Worm (Caenorhabditis elegans): ENCODE measurements around the gene mel-28.

Gene mel-28

DNA sequence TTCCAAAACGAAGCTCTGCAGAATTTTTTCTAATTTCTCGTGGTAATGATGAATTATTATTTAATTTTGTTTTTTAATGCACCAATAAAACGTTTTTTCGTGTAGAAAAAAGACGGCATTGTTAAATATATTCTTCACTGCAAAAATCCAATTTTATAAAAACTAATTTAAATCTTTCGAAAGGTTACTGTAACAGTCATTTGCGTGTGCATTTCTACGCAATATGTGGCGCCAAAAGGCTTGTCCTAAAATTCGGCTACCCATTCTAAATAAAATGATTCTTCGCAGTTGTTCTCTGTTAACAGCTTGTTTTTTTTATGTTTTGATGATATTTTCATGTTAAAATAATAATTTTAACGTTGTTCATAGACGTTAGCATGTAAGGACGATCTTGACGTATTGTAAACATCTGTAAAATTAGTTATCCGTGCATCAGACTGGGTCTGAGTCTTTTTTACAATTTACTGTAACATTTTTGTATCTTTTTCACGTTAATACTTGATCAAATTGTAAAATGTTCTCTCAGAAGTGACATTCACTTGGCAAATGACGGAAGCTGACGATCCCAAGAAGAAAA lies 6.8 kb downstream of the mel-28 start, which contains the start of gene mip-1:
TSS of gene mip-1 (plus strand) at position 527 of the 577 bp plus-strand sequence.
- TF ChIP-seq zip-4 (GFP tag; optimal IDR thresholded peaks at IDR 0.05) (no peak), nhr-11 (tag; optimal IDR thresholded peaks at IDR 0.05) (no peak), ets-5 (GFP tag; IDR thresholded peaks at IDR 0.05) (no peak), fkh-8 (tag; optimal IDR thresholded peaks at IDR 0.05) (no peak), lin-13 (GFP tag; optimal IDR thresholded peaks at IDR 0.05) (no peak), egl-13 (tag; optimal IDR thresholded peaks at IDR 0.05) (no peak), ama-1 (optimal IDR thresholded peaks at IDR 0.05) (no peak), pax-3 (tag; optimal IDR thresholded peaks at IDR 0.05) (no peak), lin-39 (tag; optimal IDR thresholded peaks at IDR 0.05) (no peak), snu-23 (GFP tag; optimal IDR thresholded peaks at IDR 0.05) (no peak), lir-3 (tag; optimal IDR thresholded peaks at IDR 0.05; ENCODE audit: poor library complexity) (no peak), xbp-1 (tag; optimal IDR thresholded peaks at IDR 0.05) (no peak), hlh-4 (tag; optimal IDR thresholded peaks at IDR 0.05) (no peak), ceh-8 (GFP tag; optimal IDR thresholded peaks at IDR 0.05) (no peak), C16A3.4 (tag; optimal IDR thresholded peaks at IDR 0.05) (no peak), ztf-4 (tag; optimal IDR thresholded peaks at IDR 0.05) (no peak), rnt-1 (tag; optimal IDR thresholded peaks at IDR 0.05) (no peak), egl-27 (tag; optimal IDR thresholded peaks at IDR 0.05) (no peak), irx-1 (tag; optimal IDR thresholded peaks at IDR 0.05) (no peak)

DNA sequence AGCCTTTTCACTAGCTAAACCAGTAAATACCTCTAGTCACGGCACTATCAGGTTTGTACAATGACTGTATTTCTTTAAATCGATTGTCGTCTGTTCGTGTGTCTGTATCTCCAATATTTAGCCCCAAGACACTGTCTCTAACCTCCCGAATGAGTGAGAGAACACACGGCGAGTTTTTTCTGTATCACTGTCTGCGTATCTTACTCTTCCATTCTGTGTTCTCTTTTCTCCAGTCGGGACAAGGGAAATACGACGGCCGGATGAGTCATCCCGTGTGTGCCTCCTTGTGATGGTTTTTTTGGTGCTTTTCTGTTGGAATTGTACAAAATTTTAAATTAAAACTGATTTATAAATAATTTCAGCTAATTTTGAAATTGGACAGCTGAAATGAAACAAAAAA lies 10.2 kb downstream of the mel-28 start:
- TF ChIP-seq Y116A8C.19 (tag; optimal IDR thresholded peaks at IDR 0.05; ENCODE audit: borderline replicate concordance) (no peak), F16B12.6 (tag; optimal IDR thresholded peaks at IDR 0.05) (peak; percentile 57), fos-1 (tag; optimal IDR thresholded peaks at IDR 0.05) (peak; percentile 99), alr-1 (tag; optimal IDR thresholded peaks at IDR 0.05; ENCODE audit: borderline replicate concordance) (no peak), tlp-1 (tag; optimal IDR thresholded peaks at IDR 0.05) (no peak), ets-5 (GFP tag; IDR thresholded peaks at IDR 0.05) (no peak), lin-15B (tag; optimal IDR thresholded peaks at IDR 0.05) (peak; percentile 52), xbp-1 (tag; optimal IDR thresholded peaks at IDR 0.05) (peak; percentile 46), egl-13 (tag; optimal IDR thresholded peaks at IDR 0.05) (no peak), aha-1 (tag; optimal IDR thresholded peaks at IDR 0.05) (no peak), C34B4.2 (tag; optimal IDR thresholded peaks at IDR 0.05) (no peak), elt-2 (tag; optimal IDR thresholded peaks at IDR 0.05) (no peak), lsy-2 (tag; optimal IDR thresholded peaks at IDR 0.05) (peak; percentile 45 to 80), ceh-63 (GFP tag; optimal IDR thresholded peaks at IDR 0.05) (no peak), elt-3 (tag; optimal IDR thresholded peaks at IDR 0.05) (peak in 3 of 6 experiments; percentile 3 to 78 (median 38)), sup-37 (GFP tag; optimal IDR thresholded peaks at IDR 0.05) (no peak), nhr-20 (tag; optimal IDR thresholded peaks at IDR 0.05) (peak; percentile 63), blmp-1 (tag; optimal IDR thresholded peaks at IDR 0.05) (peak; percentile 80), lin-39 (tag; optimal IDR thresholded peaks at IDR 0.05) (no peak), ceh-8 (GFP tag; optimal IDR thresholded peaks at IDR 0.05) (no peak), nhr-19 (GFP tag; conservative IDR thresholded peaks at IDR 0.05) (peak; percentile 42; the same call in 1 of the 2 replicates), tbx-2 (tag; optimal IDR thresholded peaks at IDR 0.05) (peak; percentile 56), hpl-2 (GFP tag; optimal IDR thresholded peaks at IDR 0.05) (no peak), ztf-4 (tag; optimal IDR thresholded peaks at IDR 0.05) (no peak), nhr-12 (tag; optimal IDR thresholded peaks at IDR 0.05) (no peak), ztf-11 (tag; optimal IDR thresholded peaks at IDR 0.05) (no peak), dpl-1 (GFP tag; optimal IDR thresholded peaks at IDR 0.05) (peak; percentile 52 to 67 (median 61)), mep-1 (tag; optimal IDR thresholded peaks at IDR 0.05) (peak; percentile 85), nhr-85 (tag) (peak; percentile 54), unc-86 (tag; optimal IDR thresholded peaks at IDR 0.05) (no peak), nhr-11 (tag; optimal IDR thresholded peaks at IDR 0.05) (no peak), swsn-7 (tag; optimal IDR thresholded peaks at IDR 0.05) (peak; percentile 47), pag-3 (tag; optimal IDR thresholded peaks at IDR 0.05; ENCODE audit: borderline replicate concordance, insufficient read depth) (no peak), rnt-1 (tag; optimal IDR thresholded peaks at IDR 0.05) (peak; percentile 44), nhr-76 (tag; optimal IDR thresholded peaks at IDR 0.05) (no peak), isw-1 (GFP tag; IDR thresholded peaks at IDR 0.05) (no peak), ceh-82 (tag; optimal IDR thresholded peaks at IDR 0.05) (peak; percentile 2 to 53 (median 49)), lin-13 (GFP tag; optimal IDR thresholded peaks at IDR 0.05) (no peak), nhr-47 (tag; optimal IDR thresholded peaks at IDR 0.05) (peak; percentile 54), pqm-1 (tag; optimal IDR thresholded peaks at IDR 0.05) (no peak)
